Fruit fly (Drosophila melanogaster): ENCODE results near the gene CG9270.
A peak's percentile ranks its signal among the peaks of the same experiment; 100 is the strongest.

The CG9270 gene

dm6 chr2L:20934013-20934412, at the start of gene CG9270:
TSS of gene CG9270 (minus strand) at chr2L:20934113.
- TF ChIP-seq tj (GFP tag; optimal IDR thresholded peaks at IDR 0.05) (no peak), CG14711 (tag; optimal IDR thresholded peaks at IDR 0.05) (no peak), pad (GFP tag; optimal IDR thresholded peaks at IDR 0.05) (no peak)

DNA sequence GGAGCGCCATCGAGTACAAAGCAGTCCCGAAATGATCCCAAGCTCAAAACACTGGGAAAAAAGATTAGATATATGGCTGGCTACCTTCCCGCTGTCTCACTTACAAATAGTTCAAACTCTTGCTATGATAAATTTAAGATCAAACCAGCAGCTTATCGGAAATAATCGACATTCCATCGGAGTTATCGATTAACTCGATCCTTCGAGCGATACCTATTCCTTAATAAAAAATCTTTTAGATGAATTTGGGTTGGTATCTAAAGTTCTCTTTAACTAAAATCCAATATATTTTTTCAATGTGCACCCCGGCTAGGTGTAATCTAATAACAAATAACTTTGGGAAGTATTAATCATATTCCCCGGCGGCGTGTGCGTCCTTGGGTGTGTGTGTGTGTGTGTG, 48.3 kb upstream of the CG9270 start:
- no peak for TF ChIP-seq ovo (GFP tag; optimal IDR thresholded peaks at IDR 0.05)
- TF ChIP-seq CG7045 (GFP tag; optimal IDR thresholded peaks at IDR 0.05): no peak
- TF ChIP-seq cnc (optimal IDR thresholded peaks at IDR 0.05): no peak
- TF ChIP-seq CG1620 (GFP tag; optimal IDR thresholded peaks at IDR 0.05): no peak
- no peak for TF ChIP-seq kay (GFP tag; ENCODE audit: borderline replicate concordance)
- no peak for TF ChIP-seq CG5204 (GFP tag; optimal IDR thresholded peaks at IDR 0.05)
- TF ChIP-seq bab1 (GFP tag; optimal IDR thresholded peaks at IDR 0.05): no peak
- no peak for TF ChIP-seq cic (GFP tag; optimal IDR thresholded peaks at IDR 0.05)
- TF ChIP-seq Hr96 (GFP tag; optimal IDR thresholded peaks at IDR 0.05): no peak
- TF ChIP-seq Mnt (GFP tag; optimal IDR thresholded peaks at IDR 0.05): no peak
- no peak for TF ChIP-seq Crg-1 (GFP tag; optimal IDR thresholded peaks at IDR 0.05)
- TF ChIP-seq CG33017 (tag; optimal IDR thresholded peaks at IDR 0.05): no peak
- TF ChIP-seq tj (GFP tag; optimal IDR thresholded peaks at IDR 0.05): no peak
- no peak for TF ChIP-seq CG7101 (tag; optimal IDR thresholded peaks at IDR 0.05)
- no peak for TF ChIP-seq CG12768 (GFP tag; optimal IDR thresholded peaks at IDR 0.05)

- no peak for TF ChIP-seq toe (GFP tag; optimal IDR thresholded peaks at IDR 0.05)
- peak; percentile 19 for TF ChIP-seq tj (GFP tag; optimal IDR thresholded peaks at IDR 0.05)
- no peak for TF ChIP-seq CG12768 (GFP tag; optimal IDR thresholded peaks at IDR 0.05)
- TF ChIP-seq Clk (GFP tag; optimal IDR thresholded peaks at IDR 0.05): no peak
- TF ChIP-seq cic (GFP tag; optimal IDR thresholded peaks at IDR 0.05): no peak
- TF ChIP-seq Hr96 (GFP tag; optimal IDR thresholded peaks at IDR 0.05): no peak
- no peak for TF ChIP-seq Crg-1 (GFP tag; optimal IDR thresholded peaks at IDR 0.05)
Measured at dm6 chr2L:20975594-20975993, 41.7 kb upstream of the CG9270 start.

DNA sequence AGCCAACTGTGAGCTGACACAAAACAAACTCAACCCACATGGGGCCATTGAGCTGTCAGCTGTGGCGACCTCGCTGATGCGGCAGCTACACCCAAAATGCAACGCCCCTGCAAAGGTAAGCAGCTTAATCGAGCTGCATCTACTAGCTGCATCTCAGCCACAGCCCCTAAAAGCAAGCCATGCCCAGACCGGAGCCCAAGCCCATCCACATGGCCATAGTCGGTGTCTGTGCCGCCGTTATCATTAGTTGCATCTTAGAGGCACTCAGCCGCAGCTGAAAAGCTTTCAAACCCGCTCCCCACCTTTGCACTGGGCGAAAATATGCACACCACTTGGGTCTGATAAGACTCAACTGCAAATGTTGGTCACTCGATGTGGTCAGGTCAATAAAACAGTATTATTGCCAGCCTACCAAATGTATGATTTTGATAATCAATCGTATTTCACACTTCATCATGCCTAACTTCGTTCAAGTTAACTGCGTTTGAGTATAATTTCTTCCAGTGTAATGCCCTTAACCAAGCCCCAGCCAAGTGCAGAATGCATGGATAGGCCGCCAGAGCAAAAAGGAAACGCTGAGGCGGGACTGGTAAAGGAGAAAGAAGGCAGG, 40.2 kb upstream of the CG9270 start:
- no peak for TF ChIP-seq tj (GFP tag; optimal IDR thresholded peaks at IDR 0.05)
- no peak for TF ChIP-seq CG14711 (tag; optimal IDR thresholded peaks at IDR 0.05)
- no peak for TF ChIP-seq CG7101 (tag; optimal IDR thresholded peaks at IDR 0.05)
- no peak for TF ChIP-seq pad (GFP tag; optimal IDR thresholded peaks at IDR 0.05)
- TF ChIP-seq cnc (optimal IDR thresholded peaks at IDR 0.05): no peak
- TF ChIP-seq CG5204 (GFP tag; optimal IDR thresholded peaks at IDR 0.05): no peak
- TF ChIP-seq Mnt (GFP tag; optimal IDR thresholded peaks at IDR 0.05): no peak
- no peak for TF ChIP-seq CG33017 (tag; optimal IDR thresholded peaks at IDR 0.05)
- no peak for TF ChIP-seq toe (GFP tag; optimal IDR thresholded peaks at IDR 0.05)
- TF ChIP-seq kay (GFP tag; ENCODE audit: borderline replicate concordance): no peak
- no peak for TF ChIP-seq CG7045 (GFP tag; optimal IDR thresholded peaks at IDR 0.05)
- no peak for TF ChIP-seq ovo (GFP tag; optimal IDR thresholded peaks at IDR 0.05)
- no peak for TF ChIP-seq CG12768 (GFP tag; optimal IDR thresholded peaks at IDR 0.05)
- TF ChIP-seq cic (GFP tag; optimal IDR thresholded peaks at IDR 0.05): no peak
- no peak for TF ChIP-seq Clk (GFP tag; optimal IDR thresholded peaks at IDR 0.05)
- no peak for TF ChIP-seq Crg-1 (GFP tag; optimal IDR thresholded peaks at IDR 0.05)
- TF ChIP-seq bab1 (GFP tag; optimal IDR thresholded peaks at IDR 0.05): no peak

- TF ChIP-seq CG7101 (tag; optimal IDR thresholded peaks at IDR 0.05) (no peak), cnc (optimal IDR thresholded peaks at IDR 0.05) (no peak), bab1 (GFP tag; optimal IDR thresholded peaks at IDR 0.05) (no peak), CG33017 (tag; optimal IDR thresholded peaks at IDR 0.05) (no peak), Hr96 (GFP tag; optimal IDR thresholded peaks at IDR 0.05) (no peak), CG1620 (GFP tag; optimal IDR thresholded peaks at IDR 0.05) (no peak), pad (GFP tag; optimal IDR thresholded peaks at IDR 0.05) (no peak), CG7045 (GFP tag; optimal IDR thresholded peaks at IDR 0.05) (no peak), Clk (GFP tag; optimal IDR thresholded peaks at IDR 0.05) (no peak), Crg-1 (GFP tag; optimal IDR thresholded peaks at IDR 0.05) (no peak), CG12768 (GFP tag; optimal IDR thresholded peaks at IDR 0.05) (no peak), CG11617 (GFP tag; optimal IDR thresholded peaks at IDR 0.05) (no peak), toe (GFP tag; optimal IDR thresholded peaks at IDR 0.05) (no peak), ovo (GFP tag; optimal IDR thresholded peaks at IDR 0.05) (no peak)
Measured at dm6 chr2L:20971659-20972314, 37.9 kb upstream of the CG9270 start.

DNA sequence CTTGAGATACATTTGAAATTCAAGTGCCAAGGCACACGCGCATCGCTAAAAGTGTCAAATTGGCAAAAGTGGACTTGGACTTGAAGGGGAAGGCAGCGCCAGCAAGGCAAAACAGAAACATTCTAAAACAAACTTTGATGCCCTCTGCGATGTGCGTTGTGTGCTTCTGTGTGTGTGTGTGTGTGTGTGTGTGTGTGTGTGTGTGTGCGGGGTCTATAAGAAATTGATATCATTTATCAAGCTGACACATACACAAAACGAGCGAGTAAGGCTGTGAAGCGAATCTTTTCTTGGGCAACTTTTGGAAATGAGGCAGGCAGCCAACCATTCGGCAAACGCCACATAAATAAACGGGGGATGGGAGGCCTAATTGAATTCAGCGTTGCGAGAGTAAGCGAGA, 36.9 kb upstream of the CG9270 start:
- TF ChIP-seq Hr96 (GFP tag; optimal IDR thresholded peaks at IDR 0.05) (no peak), CG1620 (GFP tag; optimal IDR thresholded peaks at IDR 0.05) (no peak), pad (GFP tag; optimal IDR thresholded peaks at IDR 0.05) (no peak), CG5204 (GFP tag; optimal IDR thresholded peaks at IDR 0.05) (no peak), tj (GFP tag; optimal IDR thresholded peaks at IDR 0.05) (peak; percentile 50), CG7101 (tag; optimal IDR thresholded peaks at IDR 0.05) (no peak), Crg-1 (GFP tag; optimal IDR thresholded peaks at IDR 0.05) (no peak), kay (GFP tag; ENCODE audit: borderline replicate concordance) (no peak), ovo (GFP tag; optimal IDR thresholded peaks at IDR 0.05) (no peak)
